Worm (Caenorhabditis elegans) whole organism, L4 larva: ENCODE data around the gene Y57G11C.51.

Experiments used
- F44E2.7 ChIP-seq: fragments of 200-800 bp; sonication (Bioruptor generic); IDR thresholded peaks from 2 replicates; pipeline ENCODE4 v2.1.2; 2022; ENCODE audit warnings: missing genetic modification characterization, missing compliant biosample characterization
- R02D3.7 ChIP-seq: fragments of 150-350 bp; sonication (generic microtip); optimal IDR thresholded peaks from 3 replicates; lab custom pipeline; 2014; ENCODE audit warnings: missing biosample characterization, missing genetic modification characterization
- T20F7.1 ChIP-seq: fragments of 200-800 bp; sonication (Bioruptor generic); optimal IDR thresholded peaks from 2 replicates; lab custom pipeline; 2018; ENCODE audit warnings: mild to moderate bottlenecking, missing genetic modification characterization, missing compliant biosample characterization
- Y75B8A.6 ChIP-seq: fragments of 200-800 bp; sonication (Bioruptor generic); IDR thresholded peaks from 2 replicates; pipeline ENCODE4 v1.3.6; 2022; ENCODE audit warnings: missing genetic modification reagents, missing genetic modification characterization, missing compliant biosample characterization
- aha-1 ChIP-seq: fragments of 150-350 bp; peaks from one replicate; lab custom pipeline; 2014; ENCODE audit warnings: missing biosample characterization, missing genetic modification characterization
- ama-1 ChIP-seq: fragments of 150-350 bp; optimal IDR thresholded peaks from 2 replicates; lab custom pipeline; 2014; ENCODE audit warnings: inconsistent platforms, mixed read lengths
- attf-4 ChIP-seq: sonication (generic microtip); optimal IDR thresholded peaks from 3 replicates; lab custom pipeline; 2017; ENCODE audit warnings: missing biosample characterization, missing genetic modification characterization
- ceh-20 ChIP-seq: fragments of 200-800 bp; sonication (Bioruptor generic); IDR thresholded peaks from 2 replicates; pipeline ENCODE4 v1.3.6; 2022; ENCODE audit warnings: missing genetic modification reagents, missing genetic modification characterization, missing compliant biosample characterization
- ceh-32 ChIP-seq: sonication (generic microtip); optimal IDR thresholded peaks from 2 replicates; lab custom pipeline; 2016; ENCODE audit warnings: mild to moderate bottlenecking, missing genetic modification characterization, missing compliant biosample characterization; ENCODE audit not compliant: poor library complexity
- cey-2 ChIP-seq: sonication (generic microtip); optimal IDR thresholded peaks from 3 replicates; lab custom pipeline; 2017; ENCODE audit warnings: missing genetic modification characterization, mild to moderate bottlenecking, missing compliant biosample characterization, antibody characterized with exemption, borderline replicate concordance; ENCODE audit not compliant: insufficient read depth
- ctbp-1 ChIP-seq: fragments of 200-800 bp; sonication (Bioruptor generic); IDR thresholded peaks from 2 replicates; pipeline ENCODE4 v1.3.6; 2022; ENCODE audit warnings: missing genetic modification reagents, missing genetic modification characterization, missing compliant biosample characterization
- daf-16 ChIP-seq, 3 experiments: sonication (generic microtip); optimal IDR thresholded peaks; 2 replicates each; lab custom pipeline; 2016 to 2017; ENCODE audit warnings: missing genetic modification characterization in 3 of 3, missing genetic modification reagents in 3 of 3, mild to moderate bottlenecking in 2 of 3, missing compliant biosample characterization in 2 of 3, missing biosample characterization in 1 of 3, moderate library complexity in 1 of 3
- dmd-9 ChIP-seq: fragments of 200-800 bp; sonication (Bioruptor generic); IDR thresholded peaks from 2 replicates; pipeline ENCODE4 v1.3.6; 2022; ENCODE audit warnings: missing genetic modification reagents, missing genetic modification characterization, missing compliant biosample characterization
- dve-1 ChIP-seq: sonication (generic microtip); optimal IDR thresholded peaks from 2 replicates; lab custom pipeline; 2017; ENCODE audit warnings: antibody characterized with exemption, mild to moderate bottlenecking, missing genetic modification characterization, missing compliant biosample characterization; ENCODE audit not compliant: insufficient read depth
- egl-43 ChIP-seq: fragments of 200-800 bp; sonication (Bioruptor generic); IDR thresholded peaks from 2 replicates; pipeline ENCODE4 v1.3.6; 2022; ENCODE audit warnings: missing genetic modification reagents, missing genetic modification characterization, missing compliant biosample characterization
- fos-1 ChIP-seq: fragments of 150-350 bp; optimal IDR thresholded peaks from 2 replicates; lab custom pipeline; 2014; ENCODE audit warnings: missing biosample characterization, missing genetic modification characterization
- gei-8 ChIP-seq: fragments of 200-800 bp; sonication (Bioruptor generic); optimal IDR thresholded peaks from 2 replicates; lab custom pipeline; 2018; ENCODE audit warnings: mild to moderate bottlenecking, missing genetic modification characterization, missing compliant biosample characterization
- hif-1 ChIP-seq, 2 experiments: sonication (generic microtip); optimal IDR thresholded peaks; 2 replicates each; lab custom pipeline; 2016 to 2017; ENCODE audit warnings: missing compliant biosample characterization in 2 of 2, missing genetic modification characterization in 2 of 2, missing genetic modification reagents in 2 of 2, missing genotype in 2 of 2, mild to moderate bottlenecking in 1 of 2
- hlh-11 ChIP-seq: fragments of 200-800 bp; sonication (Bioruptor generic); optimal IDR thresholded peaks from 2 replicates; lab custom pipeline; 2018; ENCODE audit warnings: mild to moderate bottlenecking, missing genetic modification characterization, missing compliant biosample characterization
- hmg-1.1 ChIP-seq: fragments of 200-800 bp; sonication (Bioruptor generic); IDR thresholded peaks from 2 replicates; pipeline ENCODE4 v1.3.6; 2022; ENCODE audit warnings: missing genetic modification reagents, missing genetic modification characterization, missing compliant biosample characterization
- lin-13 ChIP-seq: fragments of 150-350 bp; optimal IDR thresholded peaks from 2 replicates; lab custom pipeline; 2014; ENCODE audit warnings: missing biosample characterization, missing genetic modification reagents, missing genetic modification characterization
- lin-15B ChIP-seq: fragments of 150-350 bp; sonication (generic microtip); optimal IDR thresholded peaks from 3 replicates; lab custom pipeline; 2014; ENCODE audit warnings: missing biosample characterization, missing genetic modification characterization
- lin-38 ChIP-seq: fragments of 200-800 bp; sonication (Bioruptor generic); IDR thresholded peaks from 2 replicates; pipeline ENCODE4 v1.3.6; 2022; ENCODE audit warnings: missing genetic modification reagents, missing genetic modification characterization, missing compliant biosample characterization
- lir-3 ChIP-seq: sonication (generic microtip); optimal IDR thresholded peaks from 2 replicates; lab custom pipeline; 2016; ENCODE audit warnings: mild to moderate bottlenecking, missing genetic modification characterization, missing compliant biosample characterization
- madf-9 ChIP-seq: fragments of 200-800 bp; sonication (Bioruptor generic); conservative IDR thresholded peaks from 2 replicates; pipeline ENCODE4 v1.3.6; 2022; ENCODE audit warnings: missing genetic modification reagents, missing genetic modification characterization, missing compliant biosample characterization
- mdl-1 ChIP-seq, 2 experiments: fragments of 150-350 bp in 1 of 2; sonication (generic microtip) in 1 of 2; optimal IDR thresholded peaks; 2 replicates each; lab custom pipeline; 2014 to 2017; ENCODE audit warnings: missing biosample characterization in 2 of 2, missing genetic modification characterization in 2 of 2
- mep-1 ChIP-seq: fragments of 150-350 bp; sonication (generic microtip); optimal IDR thresholded peaks from 3 replicates; lab custom pipeline; 2014; ENCODE audit warnings: missing biosample characterization, missing genetic modification characterization
- mes-2 ChIP-seq: sonication (generic microtip); optimal IDR thresholded peaks from 2 replicates; lab custom pipeline; 2016; ENCODE audit warnings: missing genotype, mild to moderate bottlenecking, missing genetic modification characterization, missing compliant biosample characterization; ENCODE audit not compliant: poor library complexity, severe bottlenecking
- mxl-2 ChIP-seq: fragments of 200-800 bp; sonication (Bioruptor generic); conservative IDR thresholded peaks from 2 replicates; pipeline ENCODE4 v1.3.6; 2022; ENCODE audit warnings: missing genetic modification reagents, missing genetic modification characterization, missing compliant biosample characterization
- nhr-10 ChIP-seq: fragments of 150-350 bp; optimal IDR thresholded peaks from 2 replicates; lab custom pipeline; 2014; ENCODE audit warnings: missing biosample characterization, missing genetic modification characterization
- nhr-102 ChIP-seq: sonication (generic microtip); optimal IDR thresholded peaks from 2 replicates; lab custom pipeline; 2016; ENCODE audit warnings: mild to moderate bottlenecking, missing genetic modification characterization, moderate library complexity, missing compliant biosample characterization
- nhr-111 ChIP-seq: fragments of 200-800 bp; sonication (Bioruptor generic); optimal IDR thresholded peaks from 2 replicates; lab custom pipeline; 2018; ENCODE audit warnings: mild to moderate bottlenecking, missing genetic modification characterization, missing compliant biosample characterization
- nhr-25 ChIP-seq: sonication (generic microtip); optimal IDR thresholded peaks from 2 replicates; lab custom pipeline; 2017; ENCODE audit warnings: missing genetic modification characterization, mild to moderate bottlenecking, missing compliant biosample characterization, antibody characterized with exemption, moderate library complexity, borderline replicate concordance; ENCODE audit not compliant: insufficient read depth
- nhr-42 ChIP-seq: fragments of 200-800 bp; sonication (Bioruptor generic); IDR thresholded peaks from 2 replicates; pipeline ENCODE4 v1.3.6; 2022; ENCODE audit warnings: missing genetic modification characterization, missing compliant biosample characterization
- pha-4 ChIP-seq, 2 experiments: fragments of 150-350 bp in 1 of 2; fragments of 200-800 bp in 1 of 2; sonication (Bioruptor generic) in 1 of 2; IDR thresholded peaks in 1 of 2; optimal IDR thresholded peaks in 1 of 2; 2 replicates each; pipeline versions ENCODE4 v1.3.6 to Lab custom; 2014 to 2022; ENCODE audit warnings: missing genetic modification characterization in 2 of 2, missing genetic modification reagents in 2 of 2, missing biosample characterization in 1 of 2, missing compliant biosample characterization in 1 of 2
- php-3 ChIP-seq: fragments of 200-800 bp; sonication (Bioruptor generic); IDR thresholded peaks from 2 replicates; pipeline ENCODE4 v1.3.6; 2022; ENCODE audit warnings: missing genetic modification reagents, missing genetic modification characterization, missing compliant biosample characterization
- rbr-2 ChIP-seq: sonication (generic microtip); optimal IDR thresholded peaks from 2 replicates; lab custom pipeline; 2016; ENCODE audit warnings: missing genotype, missing genetic modification characterization, missing compliant biosample characterization
- set-16 ChIP-seq: fragments of 200-800 bp; sonication (Bioruptor generic); IDR thresholded peaks from 2 replicates; pipeline ENCODE4 v1.3.6; 2022; ENCODE audit warnings: missing genetic modification reagents, missing genetic modification characterization, missing compliant biosample characterization
- spr-3 ChIP-seq: fragments of 200-800 bp; sonication (Bioruptor generic); optimal IDR thresholded peaks from 2 replicates; lab custom pipeline; 2018; ENCODE audit warnings: mild to moderate bottlenecking, missing genetic modification characterization, missing compliant biosample characterization
- tag-97 ChIP-seq: fragments of 200-800 bp; sonication (Bioruptor generic); IDR thresholded peaks from 2 replicates; pipeline ENCODE4 v1.3.6; 2022; ENCODE audit warnings: missing genetic modification characterization, missing compliant biosample characterization
- tra-1 ChIP-seq: fragments of 200-800 bp; sonication (Bioruptor generic); IDR thresholded peaks from 2 replicates; pipeline ENCODE4 v1.3.6; 2022; ENCODE audit warnings: missing genetic modification reagents, missing genetic modification characterization, missing compliant biosample characterization
- unc-130 ChIP-seq: sonication (generic microtip); optimal IDR thresholded peaks from 2 replicates; lab custom pipeline; 2016; ENCODE audit warnings: missing genetic modification reagents, missing genetic modification characterization, missing compliant biosample characterization
- unc-62 ChIP-seq, 3 experiments: fragments of 150-350 bp in 1 of 3; sonication (generic microtip); optimal IDR thresholded peaks in 2 of 3; peaks in 1 of 3; 1 replicate in 1 of 3; 2 replicates in 2 of 3; lab custom pipeline; 2014 to 2017; ENCODE audit warnings: missing biosample characterization in 3 of 3, missing genetic modification characterization in 3 of 3, missing genetic modification reagents in 3 of 3, missing genotype in 1 of 3
- zag-1 ChIP-seq: fragments of 150-350 bp; optimal IDR thresholded peaks from 2 replicates; lab custom pipeline; 2014; ENCODE audit warnings: missing biosample characterization, missing genetic modification characterization
- zfp-2 ChIP-seq: sonication (generic microtip); optimal IDR thresholded peaks from 2 replicates; lab custom pipeline; 2016; ENCODE audit warnings: mild to moderate bottlenecking, missing genetic modification characterization, missing compliant biosample characterization
- zip-2 ChIP-seq: fragments of 150-350 bp; optimal IDR thresholded peaks from 2 replicates; lab custom pipeline; 2014; ENCODE audit warnings: missing biosample characterization, missing genetic modification characterization
- ztf-11 ChIP-seq: fragments of 150-350 bp; optimal IDR thresholded peaks from 2 replicates; lab custom pipeline; 2014; ENCODE audit warnings: missing biosample characterization, missing genetic modification characterization

Gene Y57G11C.51

DNA sequence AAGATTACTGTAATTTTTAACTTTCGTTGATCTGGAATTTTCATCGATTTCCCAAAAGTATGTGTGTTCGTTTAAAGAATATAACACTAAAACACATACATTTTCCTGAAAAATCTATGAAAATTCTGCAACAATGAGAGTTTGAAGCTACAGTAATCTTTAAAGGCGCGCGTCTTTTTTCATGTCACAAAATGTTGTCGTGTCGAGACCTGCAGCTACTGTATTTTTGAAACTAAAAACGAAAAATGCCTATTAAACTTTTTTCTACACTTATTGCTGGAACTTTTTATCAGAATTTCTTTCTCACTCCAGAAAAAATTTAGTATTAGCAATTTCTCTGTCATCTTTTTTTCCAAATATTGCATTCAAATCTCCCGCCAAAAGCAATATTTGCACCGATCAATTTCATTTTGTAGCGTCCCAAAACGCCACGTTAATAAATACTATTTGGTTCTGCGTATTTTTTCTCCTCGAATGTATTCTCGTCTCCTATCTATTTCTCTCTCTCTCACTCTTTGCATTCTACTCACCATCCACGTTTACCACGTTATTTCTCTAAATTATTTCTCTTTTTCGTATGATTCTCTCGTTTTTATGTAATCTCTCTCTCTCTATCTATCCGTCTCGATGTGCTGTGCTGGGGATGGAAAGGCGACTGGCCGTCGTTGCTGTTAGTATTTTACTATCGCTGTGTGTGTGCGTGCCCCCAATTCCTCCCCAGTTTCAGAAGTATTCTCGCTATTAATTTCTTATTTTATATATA, 12.2 kb upstream of the Y57G11C.51 start, which contains the start of gene melo-1:
Gene melo-1 (plus strand): TSS at position 658 of the 763 bp plus-strand sequence.
- TF ChIP-seq madf-9 (no peak), rbr-2 (tag; lab: Kevin White, UChicago) (no peak), ceh-20 (GFP tag; lab: Robert Waterston, UW) (no peak), zfp-2 (tag; lab: Kevin White, UChicago) (no peak), gei-8 (no peak), unc-130 (GFP tag; lab: Kevin White, UChicago) (no peak), tra-1 (no peak), attf-4 (no peak), hif-1 (tag; optimal IDR thresholded peaks at IDR 0.05; lab: Kevin White, UChicago) (peak in 1 of 2 experiments; percentile 7), T20F7.1 (no peak), lir-3 (no peak), mxl-2 (GFP tag; lab: Robert Waterston, UW) (no peak), nhr-10 (tag; lab: Kevin White, UChicago) (no peak), R02D3.7 (tag; lab: Kevin White, UChicago) (no peak), daf-16 (GFP tag; optimal IDR thresholded peaks at IDR 0.05; lab: Kevin White, UChicago) (no peak), daf-16 (tag; optimal IDR thresholded peaks at IDR 0.05; lab: Kevin White, UChicago) (peak; percentile 14), F44E2.7 (GFP tag; lab: Robert Waterston, UW) (no peak), ztf-11 (no peak), dve-1 (tag; lab: Kevin White, UChicago) (peak; percentile 74), lin-13 (GFP tag; lab: Kevin White, UChicago) (no peak), hmg-1.1 (GFP tag; lab: Robert Waterston, UW) (peak; percentile 69), zip-2 (tag; lab: Kevin White, UChicago) (no peak), nhr-111 (GFP tag; lab: Kevin White, UChicago) (no peak), php-3 (GFP tag; lab: Robert Waterston, UW) (no peak), fos-1 (tag; lab: Kevin White, UChicago) (no peak), mdl-1 (tag; optimal IDR thresholded peaks at IDR 0.05; lab: Kevin White, UChicago) (no peak), lin-38 (GFP tag; lab: Robert Waterston, UW) (no peak; the same call in 1 of the 2 replicates), pha-4 (GFP tag; IDR thresholded peaks at IDR 0.05; lab: Robert Waterston, UW) (no peak), pha-4 (tag; optimal IDR thresholded peaks at IDR 0.05; lab: Kevin White, UChicago) (no peak), zag-1 (tag; lab: Kevin White, UChicago) (no peak), aha-1 (tag; lab: Kevin White, UChicago) (peak; percentile 18), mep-1 (tag; lab: Kevin White, UChicago) (peak; percentile 47), spr-3 (GFP tag; lab: Kevin White, UChicago) (no peak), cey-2 (tag; lab: Kevin White, UChicago) (no peak), ctbp-1 (GFP tag; lab: Robert Waterston, UW) (no peak), mes-2 (peak; percentile 31), lin-15B (tag; lab: Kevin White, UChicago) (no peak), hlh-11 (tag; lab: Kevin White, UChicago) (peak; percentile 34), Y75B8A.6 (GFP tag; lab: Robert Waterston, UW) (no peak), ceh-32 (tag; lab: Kevin White, UChicago) (no peak), unc-62 (GFP tag; optimal IDR thresholded peaks at IDR 0.05 in 1 of 2; lab: Kevin White, UChicago) (peak in 1 of 2 experiments; percentile 98), unc-62 (tag; optimal IDR thresholded peaks at IDR 0.05; lab: Kevin White, UChicago) (no peak), set-16 (GFP tag; lab: Robert Waterston, UW) (no peak), nhr-102 (no peak), nhr-42 (no peak), tag-97 (GFP tag; lab: Robert Waterston, UW) (no peak), egl-43 (GFP tag; lab: Robert Waterston, UW) (no peak), dmd-9 (GFP tag; lab: Robert Waterston, UW) (no peak), ama-1 (lab: Kevin White, UChicago) (peak; percentile 13), nhr-25 (tag; lab: Kevin White, UChicago) (no peak)
